Worm (Caenorhabditis elegans) whole organism, L3 larva: ENCODE results near the gene Y75B12B.13.
A peak's percentile ranks its signal among the peaks of the same experiment; 100 is the strongest.

Source experiments
- R02D3.7 ChIP-seq: fragments of 150-350 bp; optimal IDR thresholded peaks from 2 replicates; lab custom pipeline; 2014; ENCODE audit warnings: missing biosample characterization, missing genetic modification characterization
- ZK546.5 ChIP-seq: sonication (generic microtip); optimal IDR thresholded peaks from 2 replicates; lab custom pipeline; 2017; ENCODE audit warnings: missing biosample characterization, missing genetic modification characterization
- ceh-16 ChIP-seq: sonication (generic microtip); optimal IDR thresholded peaks from 2 replicates; lab custom pipeline; 2017; ENCODE audit warnings: missing biosample characterization, missing genetic modification characterization
- ceh-28 ChIP-seq: fragments of 150-350 bp; optimal IDR thresholded peaks from 2 replicates; lab custom pipeline; 2014; ENCODE audit warnings: missing biosample characterization, missing genetic modification reagents, missing genetic modification characterization
- ceh-82 ChIP-seq: fragments of 150-350 bp; optimal IDR thresholded peaks from 2 replicates; lab custom pipeline; 2014; ENCODE audit warnings: missing biosample characterization, missing genetic modification characterization
- ceh-9 ChIP-seq: sonication (generic microtip); optimal IDR thresholded peaks from 2 replicates; lab custom pipeline; 2018; ENCODE audit warnings: missing biosample characterization, missing genetic modification characterization
- daf-12 ChIP-seq: fragments of 150-350 bp; optimal IDR thresholded peaks from 2 replicates; lab custom pipeline; 2014; ENCODE audit warnings: missing biosample characterization, missing genetic modification reagents, missing genetic modification characterization
- egl-5 ChIP-seq: fragments of 150-350 bp; optimal IDR thresholded peaks from 2 replicates; lab custom pipeline; 2017; ENCODE audit warnings: missing biosample characterization, missing genetic modification reagents, missing genetic modification characterization, inconsistent platforms
- elt-1 ChIP-seq: fragments of 150-350 bp; optimal IDR thresholded peaks from 2 replicates; lab custom pipeline; 2014; ENCODE audit warnings: missing biosample characterization, missing genetic modification characterization
- elt-2 ChIP-seq: sonication (generic microtip); optimal IDR thresholded peaks from 2 replicates; lab custom pipeline; 2016; ENCODE audit warnings: missing genetic modification reagents, mild to moderate bottlenecking, missing genetic modification characterization, missing compliant biosample characterization
- elt-3 ChIP-seq, 3 experiments: fragments of 150-350 bp in 1 of 3; sonication (generic microtip) in 2 of 3; optimal IDR thresholded peaks; 2 replicates in 2 of 3; 4 replicates in 1 of 3; lab custom pipeline; 2014 to 2017; ENCODE audit warnings: missing biosample characterization in 3 of 3, missing genetic modification characterization in 3 of 3
- eor-1 ChIP-seq, 2 experiments: fragments of 150-350 bp; optimal IDR thresholded peaks; 2 replicates each; lab custom pipeline; 2014 to 2018; ENCODE audit warnings: missing biosample characterization in 2 of 2, missing genetic modification characterization in 2 of 2
- fkh-10 ChIP-seq: sonication (generic microtip); optimal IDR thresholded peaks from 2 replicates; lab custom pipeline; 2017; ENCODE audit warnings: missing biosample characterization, missing genetic modification reagents, missing genetic modification characterization
- fos-1 ChIP-seq: fragments of 150-350 bp; optimal IDR thresholded peaks from 2 replicates; lab custom pipeline; 2014; ENCODE audit warnings: missing biosample characterization, missing genetic modification characterization
- hmg-11 ChIP-seq: sonication (generic microtip); optimal IDR thresholded peaks from 2 replicates; lab custom pipeline; 2016; ENCODE audit warnings: missing genetic modification characterization, missing compliant biosample characterization
- jun-1 ChIP-seq: fragments of 150-350 bp; optimal IDR thresholded peaks from 2 replicates; lab custom pipeline; 2014; ENCODE audit warnings: missing biosample characterization, missing genetic modification reagents, missing genetic modification characterization
- lin-15B ChIP-seq: fragments of 150-350 bp; optimal IDR thresholded peaks from 2 replicates; lab custom pipeline; 2014; ENCODE audit warnings: missing biosample characterization, missing genetic modification characterization
- mml-1 ChIP-seq: fragments of 150-350 bp; sonication (generic microtip); optimal IDR thresholded peaks from 3 replicates; lab custom pipeline; 2014; ENCODE audit warnings: missing biosample characterization, missing genetic modification characterization
- nfya-1 ChIP-seq: sonication (generic microtip); optimal IDR thresholded peaks from 2 replicates; lab custom pipeline; 2017; ENCODE audit warnings: missing genetic modification characterization, mild to moderate bottlenecking, missing compliant biosample characterization, antibody characterized with exemption, moderate library complexity; ENCODE audit not compliant: insufficient read depth
- nhr-11 ChIP-seq: fragments of 150-350 bp; optimal IDR thresholded peaks from 2 replicates; lab custom pipeline; 2014; ENCODE audit warnings: missing biosample characterization, missing genetic modification characterization
- nhr-12 ChIP-seq: fragments of 150-350 bp; optimal IDR thresholded peaks from 2 replicates; lab custom pipeline; 2014; ENCODE audit warnings: missing biosample characterization, missing genetic modification characterization
- nhr-23 ChIP-seq: fragments of 150-350 bp; optimal IDR thresholded peaks from 2 replicates; lab custom pipeline; 2014; ENCODE audit warnings: missing biosample characterization, missing genetic modification reagents, missing genetic modification characterization
- nhr-237 ChIP-seq: fragments of 150-350 bp; optimal IDR thresholded peaks from 2 replicates; lab custom pipeline; 2014; ENCODE audit warnings: missing biosample characterization, missing genetic modification characterization
- nhr-25 ChIP-seq: sonication (generic microtip); optimal IDR thresholded peaks from 2 replicates; lab custom pipeline; 2017; ENCODE audit warnings: missing biosample characterization, missing genetic modification characterization
- nhr-28 ChIP-seq: fragments of 150-350 bp; optimal IDR thresholded peaks from 2 replicates; lab custom pipeline; 2014; ENCODE audit warnings: missing biosample characterization, missing genetic modification characterization
- nhr-43 ChIP-seq: sonication (generic microtip); optimal IDR thresholded peaks from 2 replicates; lab custom pipeline; 2016; ENCODE audit warnings: mild to moderate bottlenecking, missing genetic modification characterization, missing compliant biosample characterization; ENCODE audit not compliant: poor library complexity, severe bottlenecking
- nhr-67 ChIP-seq: fragments of 150-350 bp; optimal IDR thresholded peaks from 2 replicates; lab custom pipeline; 2014; ENCODE audit warnings: missing biosample characterization, missing genetic modification characterization
- nhr-77 ChIP-seq: fragments of 150-350 bp; optimal IDR thresholded peaks from 2 replicates; lab custom pipeline; 2014; ENCODE audit warnings: missing biosample characterization, missing genetic modification characterization
- sea-2 ChIP-seq: fragments of 150-350 bp; sonication (generic microtip); optimal IDR thresholded peaks from 4 replicates; lab custom pipeline; 2014; ENCODE audit warnings: missing biosample characterization, missing genetic modification reagents, missing genetic modification characterization
- snpc-4 ChIP-seq: fragments of 150-350 bp; optimal IDR thresholded peaks from 2 replicates; lab custom pipeline; 2014; ENCODE audit warnings: missing biosample characterization, missing genetic modification characterization
- tbx-2 ChIP-seq: sonication (generic microtip); optimal IDR thresholded peaks from 2 replicates; lab custom pipeline; 2016; ENCODE audit warnings: mild to moderate bottlenecking, missing genetic modification characterization, missing compliant biosample characterization
- zag-1 ChIP-seq: fragments of 150-350 bp; optimal IDR thresholded peaks from 2 replicates; lab custom pipeline; 2014; ENCODE audit warnings: missing biosample characterization, missing genetic modification characterization
- ztf-11 ChIP-seq: fragments of 150-350 bp; optimal IDR thresholded peaks from 2 replicates; lab custom pipeline; 2014; ENCODE audit warnings: missing biosample characterization, missing genetic modification characterization
- ztf-4 ChIP-seq: fragments of 150-350 bp; optimal IDR thresholded peaks from 2 replicates; lab custom pipeline; 2014; ENCODE audit warnings: missing biosample characterization, missing genetic modification characterization

Gene Y75B12B.13

ce11 chrV:15181899-15182298 is 11.9 kb downstream of the Y75B12B.13 start:
- TF ChIP-seq ceh-28 (tag; lab: Kevin White, UChicago) = no peak
- TF ChIP-seq nhr-11 (tag; lab: Kevin White, UChicago) = peak; percentile 5

ce11 chrV:15179757-15180156 is 14.1 kb downstream of the Y75B12B.13 start, which contains the start of gene T09F5.10:
TSS of gene T09F5.10 (plus strand) at chrV:15180057.
- TF ChIP-seq tbx-2 = no peak
- no peak for TF ChIP-seq zag-1 (tag; lab: Kevin White, UChicago)
- no peak for TF ChIP-seq ceh-28 (tag; lab: Kevin White, UChicago)
- TF ChIP-seq jun-1 (tag; lab: Kevin White, UChicago) = no peak
- no peak for TF ChIP-seq elt-1
- no peak for TF ChIP-seq lin-15B (tag; lab: Kevin White, UChicago)
- TF ChIP-seq nhr-77 (tag; lab: Kevin White, UChicago) = no peak
- no peak for TF ChIP-seq elt-2
- TF ChIP-seq daf-12 (tag; lab: Kevin White, UChicago) = no peak
- TF ChIP-seq nhr-67 (tag; lab: Kevin White, UChicago) = no peak
- no peak for TF ChIP-seq sea-2
- no peak for TF ChIP-seq nhr-43
- no peak for TF ChIP-seq nhr-12 (tag; lab: Kevin White, UChicago)
- TF ChIP-seq mml-1 = no peak
- no peak for TF ChIP-seq nfya-1 (tag; lab: Kevin White, UChicago)
- no peak for TF ChIP-seq fkh-10
- TF ChIP-seq R02D3.7 (tag; lab: Kevin White, UChicago) = no peak
- no peak for TF ChIP-seq nhr-23
- TF ChIP-seq elt-3 (tag; optimal IDR thresholded peaks at IDR 0.05; lab: Kevin White, UChicago) = no peak
- TF ChIP-seq, all 47 proteins: peak for 0

ce11 chrV:15175459-15175858 is 18.4 kb downstream of the Y75B12B.13 start, which contains the start of gene clec-47:
TSS of gene clec-47 (plus strand) at chrV:15175759.
- TF ChIP-seq daf-12 (tag; lab: Kevin White, UChicago) (no peak), elt-2 (peak; percentile 3)

- TF ChIP-seq hmg-11 (tag; lab: Kevin White, UChicago) (no peak), nhr-28 (no peak), nhr-11 (tag; lab: Kevin White, UChicago) (peak; percentile 15), jun-1 (tag; lab: Kevin White, UChicago) (no peak), elt-3 (tag; optimal IDR thresholded peaks at IDR 0.05; lab: Kevin White, UChicago) (no peak), fos-1 (no peak)
These were observed 31.1 kb downstream of the Y75B12B.13 start, which contains the start of gene srz-11 for ce11 chrV:15162697-15163096. TSS of gene srz-11 (plus strand) at chrV:15163082.

ce11 chrV:15158691-15159090 is 35.1 kb downstream of the Y75B12B.13 start, which contains the start of gene str-45:
TSS of gene str-45 (plus strand) at chrV:15158991.
- TF ChIP-seq ztf-11 (tag; lab: Kevin White, UChicago) (no peak), egl-5 (no peak), snpc-4 (tag; lab: Kevin White, UChicago) (no peak), ceh-9 (tag; lab: Kevin White, UChicago) (no peak), lin-15B (tag; lab: Kevin White, UChicago) (no peak), eor-1 (tag; optimal IDR thresholded peaks at IDR 0.05; lab: Kevin White, UChicago) (no peak), ceh-16 (tag; lab: Kevin White, UChicago) (no peak), hmg-11 (tag; lab: Kevin White, UChicago) (no peak)

ce11 chrV:15156504-15156903 is 37.3 kb downstream of the Y75B12B.13 start:
- TF ChIP-seq ztf-11 (tag; lab: Kevin White, UChicago) (no peak), ztf-4 (tag; lab: Kevin White, UChicago) (no peak), nfya-1 (tag; lab: Kevin White, UChicago) (no peak), ZK546.5 (tag; lab: Kevin White, UChicago) (no peak), nhr-237 (tag; lab: Kevin White, UChicago) (no peak), ceh-82 (tag; lab: Kevin White, UChicago) (no peak), nhr-25 (tag; lab: Kevin White, UChicago) (no peak), elt-1 (no peak), hmg-11 (tag; lab: Kevin White, UChicago) (no peak), nhr-23 (no peak), lin-15B (tag; lab: Kevin White, UChicago) (no peak), egl-5 (no peak)
- TF ChIP-seq, all 47 proteins: peak for 0
